Worm (Caenorhabditis elegans): ENCODE data around the gene Y56A3A.31.

DNA sequence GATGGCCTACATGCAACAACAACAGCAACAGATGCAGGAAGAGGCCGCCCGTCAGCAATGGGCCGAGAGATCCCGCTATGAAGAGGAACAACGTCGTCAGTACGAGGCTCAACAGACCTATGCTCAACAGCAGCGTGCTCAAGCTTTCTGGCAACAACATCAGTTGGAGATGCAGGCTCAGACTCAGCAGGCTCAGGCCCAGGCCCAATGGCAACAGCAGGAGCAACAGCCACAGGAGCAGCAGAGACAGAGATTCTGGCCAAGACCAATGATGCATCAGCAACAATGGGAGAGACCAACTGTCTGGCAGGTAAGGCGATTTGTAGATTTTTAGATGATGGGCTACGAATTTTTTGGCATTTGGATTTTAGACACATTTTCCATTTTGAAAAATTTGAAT is 48.0 kb downstream of the Y56A3A.31 start:
- TF ChIP-seq lsy-2 (tag; optimal IDR thresholded peaks at IDR 0.05) (no peak), mls-2 (tag; optimal IDR thresholded peaks at IDR 0.05) (no peak), sptf-1 (tag; optimal IDR thresholded peaks at IDR 0.05) (no peak), ztf-11 (tag; optimal IDR thresholded peaks at IDR 0.05) (no peak), tbx-8 (GFP tag; optimal IDR thresholded peaks at IDR 0.05) (no peak), nhr-12 (tag; optimal IDR thresholded peaks at IDR 0.05) (no peak)
